Worm (Caenorhabditis elegans) whole organism, early embryonic: Measurements from ENCODE around the gene ppt-1.

ENCODE experiments used
- F13C5.2 ChIP-seq: sonication (generic microtip); optimal IDR thresholded peaks from 2 replicates; lab custom pipeline; 2017; ENCODE audit warnings: mild to moderate bottlenecking, missing genetic modification characterization, inconsistent platforms, missing compliant biosample characterization
- aly-1 ChIP-seq: sonication (generic microtip); optimal IDR thresholded peaks from 2 replicates; lab custom pipeline; 2016; ENCODE audit warnings: missing genetic modification characterization, missing compliant biosample characterization
- ama-1 ChIP-seq: fragments of 150-350 bp; optimal IDR thresholded peaks from 2 replicates; lab custom pipeline; 2014
- ceh-36 ChIP-seq: sonication (generic microtip); optimal IDR thresholded peaks from 2 replicates; lab custom pipeline; 2016; ENCODE audit warnings: missing genetic modification characterization, inconsistent platforms, missing compliant biosample characterization
- flt-1 ChIP-seq: fragments of 200-800 bp; sonication (Bioruptor generic); IDR thresholded peaks from 2 replicates; pipeline ENCODE4 v1.3.6; 2022; ENCODE audit warnings: missing genetic modification characterization, missing compliant biosample characterization
- hmbx-1 ChIP-seq: sonication (generic microtip); optimal IDR thresholded peaks from 2 replicates; lab custom pipeline; 2016; ENCODE audit warnings: mild to moderate bottlenecking, missing genetic modification characterization, missing compliant biosample characterization
- hmg-4 ChIP-seq: fragments of 200-800 bp; sonication (Bioruptor generic); optimal IDR thresholded peaks from 2 replicates; lab custom pipeline; 2018; ENCODE audit warnings: mild to moderate bottlenecking, missing genetic modification characterization, missing compliant biosample characterization
- hnd-1 ChIP-seq: sonication (generic microtip); optimal IDR thresholded peaks from 2 replicates; lab custom pipeline; 2016; ENCODE audit warnings: missing genetic modification characterization, missing compliant biosample characterization
- pes-1 ChIP-seq: fragments of 200-800 bp; sonication (Bioruptor generic); IDR thresholded peaks from 2 replicates; pipeline ENCODE4 v1.3.6; 2022; ENCODE audit warnings: missing genetic modification reagents, missing genetic modification characterization, missing compliant biosample characterization
- scrt-1 ChIP-seq: fragments of 200-800 bp; sonication (Bioruptor generic); IDR thresholded peaks from 2 replicates; pipeline ENCODE4 v1.3.6; 2022; ENCODE audit warnings: missing genetic modification characterization, missing compliant biosample characterization
- tbx-37 ChIP-seq: fragments of 200-800 bp; sonication (Bioruptor generic); conservative IDR thresholded peaks from 2 replicates; pipeline ENCODE4 v1.3.6; 2022; ENCODE audit warnings: missing genetic modification reagents, missing genetic modification characterization, missing compliant biosample characterization
- tra-4 ChIP-seq: sonication (generic microtip); optimal IDR thresholded peaks from 2 replicates; lab custom pipeline; 2017; ENCODE audit warnings: missing genetic modification characterization, missing compliant biosample characterization

DNA sequence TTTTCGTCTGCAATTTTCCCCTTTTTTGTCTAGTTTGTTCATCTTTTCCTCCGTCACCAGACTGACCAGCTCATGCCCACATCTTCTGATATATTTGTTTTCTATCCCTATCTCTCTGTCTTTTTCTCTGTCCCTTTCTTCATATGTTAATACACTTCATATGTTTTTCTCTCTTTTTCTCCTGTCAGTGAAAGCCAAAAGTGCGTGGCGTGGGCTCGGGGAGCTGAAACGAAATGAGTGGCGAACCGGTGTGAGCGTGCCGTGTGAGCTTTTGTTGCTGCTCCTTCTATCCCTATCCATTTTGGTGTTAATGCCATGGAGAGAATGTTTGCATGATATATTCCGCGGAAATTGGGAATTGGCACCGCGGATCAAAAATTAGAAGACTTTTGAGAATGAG is 5.7 kb upstream of the ppt-1 start:
- no peak for TF ChIP-seq flt-1 (GFP tag; lab: Robert Waterston, UW)
- no peak for TF ChIP-seq aly-1 (tag; lab: Kevin White, UChicago)
- no peak for TF ChIP-seq scrt-1
- TF ChIP-seq ama-1 (lab: Kevin White, UChicago), result no peak
- TF ChIP-seq hmg-4 (GFP tag; lab: Kevin White, UChicago), result no peak
- TF ChIP-seq tra-4 (tag; lab: Kevin White, UChicago), result no peak
- no peak for TF ChIP-seq hnd-1 (tag; lab: Kevin White, UChicago)
- TF ChIP-seq ceh-36 (tag; lab: Kevin White, UChicago), result no peak
- TF ChIP-seq pes-1 (GFP tag; lab: Robert Waterston, UW), result no peak
- TF ChIP-seq tbx-37 (GFP tag; lab: Robert Waterston, UW), result no peak
- TF ChIP-seq F13C5.2 (tag; lab: Kevin White, UChicago), result no peak
- TF ChIP-seq hmbx-1 (tag; lab: Kevin White, UChicago), result no peak
